Worm (Caenorhabditis elegans): Measurements from ENCODE around the gene nlp-36.

- peak; percentile 89 for TF ChIP-seq rbr-2 (tag; optimal IDR thresholded peaks at IDR 0.05)
- peak; percentile 85 for TF ChIP-seq lin-13 (GFP tag; optimal IDR thresholded peaks at IDR 0.05)
- peak; percentile 86 for TF ChIP-seq lin-38 (GFP tag; IDR thresholded peaks at IDR 0.05)
- TF ChIP-seq dpl-1 (GFP tag; optimal IDR thresholded peaks at IDR 0.05) = peak; percentile 76
- peak; percentile 45 for TF ChIP-seq nhr-10 (tag; optimal IDR thresholded peaks at IDR 0.05)
Measured at ce11 chrIII:9455980-9456658, 32.4 kb upstream of the nlp-36 start, which contains the start of the genes rheb-1 and spk-1.
